Fruit fly (Drosophila melanogaster) whole organism, embryonic: ENCODE data around the gene CG32373.

Experiments used
- CG10267 ChIP-seq: fragments of 200-800 bp; sonication (Bioruptor generic); optimal IDR thresholded peaks from 2 replicates; lab custom pipeline; 2018; ENCODE audit warnings: missing biosample characterization, mild to moderate bottlenecking, missing genetic modification characterization, moderate library complexity
- CG12236 ChIP-seq: fragments of 200-800 bp; sonication (Bioruptor generic); optimal IDR thresholded peaks from 2 replicates; lab custom pipeline; 2016; ENCODE audit warnings: missing biosample characterization, missing genetic modification characterization
- CG14710 ChIP-seq: fragments of 200-800 bp; sonication (Bioruptor generic); optimal IDR thresholded peaks from 3 replicates; lab custom pipeline; 2019; ENCODE audit warnings: missing biosample characterization, mild to moderate bottlenecking, missing genetic modification characterization, moderate library complexity
- D ChIP-seq, 2 experiments: fragments of 200-800 bp in 1 of 2; fragments of >200 bp in 1 of 2; sonication (Bioruptor generic) in 1 of 2; optimal IDR thresholded peaks; 2 replicates in 1 of 2; 3 replicates in 1 of 2; lab custom pipeline; 2017; ENCODE audit warnings: mild to moderate bottlenecking in 1 of 2, missing biosample characterization in 1 of 2, missing genetic modification characterization in 1 of 2, missing genetic modification reagents in 1 of 2

- TF ChIP-seq CG14710 (no peak), D (optimal IDR thresholded peaks at IDR 0.05; lab: Kevin White, UChicago) (no peak), D (GFP tag; optimal IDR thresholded peaks at IDR 0.05; lab: Kevin White, UChicago) (no peak), CG10267 (no peak), CG12236 (GFP tag; lab: Kevin White, UChicago) (no peak)
These were observed 4.0 kb downstream of the CG32373 start, which contains the start of gene CG7492 for dm6 chr3L:7654048-7654961.
